Fruit fly (Drosophila melanogaster): Measurements from ENCODE around the gene CG3040.

dm6 chrX:7004101-7004700 is 31.0 kb upstream of the CG3040 start:
- TF ChIP-seq fd85E (GFP tag; optimal IDR thresholded peaks at IDR 0.05) (no peak), CG6163 (GFP tag; IDR thresholded peaks at IDR 0.05) (no peak), CG10669 (GFP tag; optimal IDR thresholded peaks at IDR 0.05) (no peak), Sox14 (GFP tag; optimal IDR thresholded peaks at IDR 0.05) (no peak), salr (GFP tag; optimal IDR thresholded peaks at IDR 0.05) (no peak), vri (GFP tag; optimal IDR thresholded peaks at IDR 0.05) (no peak), ss (GFP tag; optimal IDR thresholded peaks at IDR 0.05) (no peak), CG9139 (GFP tag; optimal IDR thresholded peaks at IDR 0.05) (no peak), topi (GFP tag; optimal IDR thresholded peaks at IDR 0.05) (no peak), spab (GFP tag; optimal IDR thresholded peaks at IDR 0.05) (no peak)

Data from whole organism, prepupa.